Fruit fly (Drosophila melanogaster) whole organism, embryonic: Measurements from ENCODE around the gene CG17300.

Experiments
- BEAF-32 ChIP-seq: fragments of 200-800 bp; sonication (Bioruptor generic); optimal IDR thresholded peaks from 3 replicates; lab custom pipeline; 2017; ENCODE audit warnings: missing biosample characterization, missing genetic modification characterization, mild to moderate bottlenecking, moderate library complexity, missing genetic modification reagents
- Bdp1 ChIP-seq: fragments of 200-800 bp; sonication (Bioruptor generic); optimal IDR thresholded peaks from 3 replicates; lab custom pipeline; 2016; ENCODE audit warnings: missing biosample characterization, missing genetic modification characterization
- CG10462 ChIP-seq: fragments of 200-800 bp; sonication (Bioruptor generic); optimal IDR thresholded peaks from 2 replicates; lab custom pipeline; 2016; ENCODE audit warnings: missing biosample characterization, missing genetic modification characterization
- CG11093 ChIP-seq: fragments of 200-800 bp; sonication (Bioruptor generic); IDR thresholded peaks from 3 replicates; pipeline ENCODE4 v1.3.6; 2022; ENCODE audit warnings: missing biosample characterization, missing genetic modification characterization
- CG11723 ChIP-seq: fragments of 200-800 bp; sonication (Bioruptor generic); optimal IDR thresholded peaks from 2 replicates; lab custom pipeline; 2017; ENCODE audit warnings: missing biosample characterization, mild to moderate bottlenecking, missing genetic modification characterization
- CG1233 ChIP-seq: fragments of 200-800 bp; sonication (Bioruptor generic); optimal IDR thresholded peaks from 4 replicates; lab custom pipeline; 2018; ENCODE audit warnings: missing biosample characterization, mild to moderate bottlenecking, missing genetic modification characterization
- CG12744 ChIP-seq: fragments of 200-800 bp; sonication (Bioruptor generic); optimal IDR thresholded peaks from 2 replicates; lab custom pipeline; 2016; ENCODE audit warnings: missing biosample characterization, missing genetic modification characterization
- CG13894 ChIP-seq: fragments of 200-800 bp; sonication (Bioruptor generic); optimal IDR thresholded peaks from 3 replicates; lab custom pipeline; 2018; ENCODE audit warnings: missing biosample characterization, mild to moderate bottlenecking, missing genetic modification characterization, moderate library complexity
- CG14014 ChIP-seq: fragments of 200-800 bp; sonication (Bioruptor generic); IDR thresholded peaks from 2 replicates; pipeline ENCODE4 v1.3.6; 2022; ENCODE audit warnings: missing biosample characterization, missing genetic modification characterization
- CG15514 ChIP-seq: fragments of 200-800 bp; sonication (Bioruptor generic); optimal IDR thresholded peaks from 3 replicates; lab custom pipeline; 2017; ENCODE audit warnings: missing biosample characterization, missing genetic modification characterization, mild to moderate bottlenecking, moderate library complexity, missing genetic modification reagents
- CG2199 ChIP-seq: fragments of 200-800 bp; sonication (Bioruptor generic); IDR thresholded peaks from 3 replicates; pipeline ENCODE4 v1.3.6; 2022; ENCODE audit warnings: missing biosample characterization, missing genetic modification characterization
- CG5245 ChIP-seq: fragments of 200-800 bp; sonication (Bioruptor generic); optimal IDR thresholded peaks from 3 replicates; lab custom pipeline; 2016; ENCODE audit warnings: missing biosample characterization, missing genetic modification characterization
- CG6813 ChIP-seq: fragments of 200-800 bp; sonication (Bioruptor generic); optimal IDR thresholded peaks from 2 replicates; lab custom pipeline; 2017; ENCODE audit warnings: missing biosample characterization, missing genetic modification characterization, mild to moderate bottlenecking, moderate library complexity, missing genetic modification reagents
- CG7745 ChIP-seq: fragments of 200-800 bp; sonication (Bioruptor generic); optimal IDR thresholded peaks from 2 replicates; lab custom pipeline; 2018; ENCODE audit warnings: missing biosample characterization, mild to moderate bottlenecking, missing genetic modification characterization, moderate library complexity
- CG9727 ChIP-seq: fragments of 200-800 bp; sonication (Bioruptor generic); optimal IDR thresholded peaks from 3 replicates; lab custom pipeline; 2017; ENCODE audit warnings: missing biosample characterization, mild to moderate bottlenecking, missing genetic modification characterization
- Drgx ChIP-seq: fragments of 200-800 bp; sonication (Bioruptor generic); IDR thresholded peaks from 2 replicates; pipeline ENCODE4 v1.3.6; 2022; ENCODE audit warnings: missing biosample characterization, missing genetic modification characterization
- Ets65A ChIP-seq: fragments of 200-800 bp; sonication (Bioruptor generic); peaks from one replicate; lab custom pipeline; 2016; ENCODE audit warnings: missing biosample characterization, missing genetic modification characterization
- Fer3 ChIP-seq: fragments of 200-800 bp; sonication (Bioruptor generic); optimal IDR thresholded peaks from 2 replicates; lab custom pipeline; 2018; ENCODE audit warnings: missing biosample characterization, mild to moderate bottlenecking, missing genetic modification characterization, moderate library complexity
- H15 ChIP-seq: fragments of 200-800 bp; sonication (Bioruptor generic); IDR thresholded peaks from 3 replicates; pipeline ENCODE4 v1.3.6; 2022; ENCODE audit warnings: missing biosample characterization, missing genetic modification characterization
- Lpt ChIP-seq: fragments of >200 bp; optimal IDR thresholded peaks from 2 replicates; lab custom pipeline; 2018; ENCODE audit warnings: missing biosample characterization, missing genetic modification characterization
- Neu2 ChIP-seq: fragments of 200-800 bp; sonication (Bioruptor generic); optimal IDR thresholded peaks from 3 replicates; lab custom pipeline; 2016; ENCODE audit warnings: missing biosample characterization, missing genetic modification characterization, borderline replicate concordance
- Spps ChIP-seq: fragments of 200-800 bp; sonication (Bioruptor generic); optimal IDR thresholded peaks from 2 replicates; lab custom pipeline; 2018; ENCODE audit warnings: missing biosample characterization, mild to moderate bottlenecking, missing genetic modification characterization
- Stat92E ChIP-seq, 3 experiments: fragments of >200 bp in 2 of 3; fragments of 200-800 bp in 1 of 3; sonication (Bioruptor generic) in 1 of 3; optimal IDR thresholded peaks; 2 replicates each; lab custom pipeline; 2017 to 2019; ENCODE audit warnings: missing biosample characterization in 3 of 3, missing genetic modification characterization in 3 of 3, mild to moderate bottlenecking in 1 of 3, moderate library complexity in 1 of 3
- ac ChIP-seq: fragments of 200-800 bp; sonication (Bioruptor generic); optimal IDR thresholded peaks from 3 replicates; lab custom pipeline; 2017; ENCODE audit warnings: missing biosample characterization, mild to moderate bottlenecking, missing genetic modification characterization
- chm ChIP-seq: fragments of 200-800 bp; sonication (Bioruptor generic); IDR thresholded peaks from 2 replicates; pipeline ENCODE4 v1.3.6; 2022; ENCODE audit warnings: missing biosample characterization, missing genetic modification characterization
- crol ChIP-seq: fragments of 200-800 bp; sonication (Bioruptor generic); IDR thresholded peaks from 2 replicates; pipeline ENCODE4 v1.3.6; 2022; ENCODE audit warnings: missing biosample characterization, missing genetic modification characterization
- grn ChIP-seq: fragments of 200-800 bp; sonication (Bioruptor generic); optimal IDR thresholded peaks from 3 replicates; lab custom pipeline; 2017; ENCODE audit warnings: missing biosample characterization, missing genetic modification characterization
- gsb-n ChIP-seq: fragments of 200-800 bp; sonication (Bioruptor generic); optimal IDR thresholded peaks from 3 replicates; lab custom pipeline; 2018; ENCODE audit warnings: missing biosample characterization, mild to moderate bottlenecking, missing genetic modification characterization
- hb ChIP-seq: fragments of 200-800 bp; sonication (Bioruptor generic); IDR thresholded peaks from 3 replicates; pipeline ENCODE4 v1.3.6; 2022; ENCODE audit warnings: missing biosample characterization, missing genetic modification characterization; ENCODE audit not compliant: partially characterized antibody
- klu ChIP-seq: fragments of 200-800 bp; sonication (Bioruptor generic); IDR thresholded peaks from 2 replicates; pipeline ENCODE4 v1.3.6; 2022; ENCODE audit warnings: missing biosample characterization, missing genetic modification characterization
- lbe ChIP-seq: fragments of 200-800 bp; sonication (Bioruptor generic); optimal IDR thresholded peaks from 2 replicates; lab custom pipeline; 2016; ENCODE audit warnings: missing biosample characterization, mild to moderate bottlenecking, missing genetic modification characterization
- maf-S ChIP-seq: fragments of 200-800 bp; sonication (Bioruptor generic); optimal IDR thresholded peaks from 2 replicates; lab custom pipeline; 2016; ENCODE audit warnings: missing biosample characterization, missing genetic modification characterization
- nom ChIP-seq: fragments of 200-800 bp; sonication (Bioruptor generic); optimal IDR thresholded peaks from 2 replicates; lab custom pipeline; 2017; ENCODE audit warnings: missing biosample characterization, missing genetic modification characterization, mild to moderate bottlenecking, moderate library complexity, missing genetic modification reagents
- rib ChIP-seq: fragments of 200-800 bp; sonication (Bioruptor generic); IDR thresholded peaks from 2 replicates; pipeline ENCODE4 v1.3.6; 2022; ENCODE audit warnings: missing biosample characterization, missing genetic modification characterization
- salm ChIP-seq: fragments of 200-800 bp; sonication (Bioruptor generic); optimal IDR thresholded peaks from 2 replicates; lab custom pipeline; 2018; ENCODE audit warnings: missing biosample characterization, mild to moderate bottlenecking, missing genetic modification characterization
- sens ChIP-seq: fragments of 200-800 bp; sonication (Bioruptor generic); peaks from one replicate; lab custom pipeline; 2016; ENCODE audit warnings: missing biosample characterization, missing genetic modification characterization
- tin ChIP-seq: fragments of 200-800 bp; sonication (Bioruptor generic); optimal IDR thresholded peaks from 3 replicates; lab custom pipeline; 2016; ENCODE audit warnings: missing biosample characterization, missing genetic modification characterization
- tll ChIP-seq, 2 experiments: fragments of 200-800 bp in 1 of 2; fragments of >200 bp in 1 of 2; sonication (Bioruptor generic) in 1 of 2; optimal IDR thresholded peaks; 2 replicates each; lab custom pipeline; 2017 to 2019; ENCODE audit warnings: missing biosample characterization in 2 of 2, missing genetic modification characterization in 2 of 2, mild to moderate bottlenecking in 1 of 2, moderate library complexity in 1 of 2
- ttk ChIP-seq: fragments of 200-800 bp; sonication (Bioruptor generic); IDR thresholded peaks from 2 replicates; pipeline ENCODE4 v2.1.2; 2022; ENCODE audit warnings: missing biosample characterization, missing genetic modification characterization
- unpg ChIP-seq: fragments of 200-800 bp; sonication (Bioruptor generic); optimal IDR thresholded peaks from 3 replicates; lab custom pipeline; 2018; ENCODE audit warnings: missing biosample characterization, mild to moderate bottlenecking, missing genetic modification characterization, moderate library complexity
- vnd ChIP-seq: fragments of 200-800 bp; sonication (Bioruptor generic); IDR thresholded peaks from 3 replicates; pipeline ENCODE4 v1.3.6; 2022; ENCODE audit warnings: missing biosample characterization, missing genetic modification characterization; ENCODE audit not compliant: partially characterized antibody
- z ChIP-seq: fragments of 200-800 bp; sonication (Bioruptor generic); IDR thresholded peaks from 3 replicates; pipeline ENCODE4 v1.3.6; 2022; ENCODE audit warnings: missing biosample characterization, missing genetic modification characterization

Gene CG17300

dm6 chr3L:13107307-13107938 lies 20.3 kb upstream of the CG17300 start:
- no peak for TF ChIP-seq CG14014 (GFP tag; lab: Robert Waterston, UW)
- peak; percentile 6 for TF ChIP-seq BEAF-32
- no peak for TF ChIP-seq Bdp1 (GFP tag; lab: Kevin White, UChicago)
- TF ChIP-seq tin (GFP tag; lab: Kevin White, UChicago): no peak
- peak; percentile 45 for TF ChIP-seq crol (GFP tag; lab: Robert Waterston, UW)
- no peak for TF ChIP-seq CG6813
- TF ChIP-seq Ets65A (GFP tag; lab: Kevin White, UChicago): peak; percentile 55
- TF ChIP-seq klu: no peak
- 0 out of 2 replicates have a peak, but pooled peaks have one; percentile 16 for TF ChIP-seq Drgx (GFP tag; lab: Robert Waterston, UW)
- peak; percentile 26; the same call in 1 of the 2 replicates for TF ChIP-seq chm (GFP tag; lab: Robert Waterston, UW)
- peak; percentile 32 for TF ChIP-seq CG13894
- TF ChIP-seq ttk (GFP tag; lab: Robert Waterston, UW): no peak
- no peak for TF ChIP-seq gsb-n (tag; lab: Kevin White, UChicago)
- peak; percentile 73 for TF ChIP-seq ac (GFP tag; lab: Kevin White, UChicago)
- TF ChIP-seq Spps (tag; lab: Kevin White, UChicago): no peak
- TF ChIP-seq rib (GFP tag; lab: Robert Waterston, UW): no peak
- no peak for TF ChIP-seq CG11093 (GFP tag; lab: Robert Waterston, UW)
- TF ChIP-seq H15 (GFP tag; lab: Robert Waterston, UW): no peak
- no peak for TF ChIP-seq CG1233 (GFP tag; lab: Kevin White, UChicago)
- no peak for TF ChIP-seq CG11723 (GFP tag; lab: Kevin White, UChicago)
- no peak for TF ChIP-seq salm (tag; lab: Kevin White, UChicago)
- no peak for TF ChIP-seq unpg
- TF ChIP-seq z: no peak
- no peak for TF ChIP-seq CG15514
- TF ChIP-seq CG5245 (GFP tag; lab: Kevin White, UChicago): no peak
- TF ChIP-seq CG10462 (GFP tag; lab: Kevin White, UChicago): no peak
- no peak for TF ChIP-seq Fer3 (tag; lab: Kevin White, UChicago)
- TF ChIP-seq hb: no peak
- no peak for TF ChIP-seq Lpt (GFP tag; lab: Kevin White, UChicago)
- TF ChIP-seq CG9727 (GFP tag; lab: Kevin White, UChicago): no peak
- TF ChIP-seq tll (GFP tag; optimal IDR thresholded peaks at IDR 0.05; lab: Kevin White, UChicago): no peak
- TF ChIP-seq vnd: peak; percentile 18; the same call in 1 of the 3 replicates
- peak; percentile 35 for TF ChIP-seq nom (GFP tag; lab: Kevin White, UChicago)

dm6 chr3L:13105863-13106262 lies 18.8 kb upstream of the CG17300 start:
- peak in 1 of 3 experiments; percentile 67 for TF ChIP-seq Stat92E (GFP tag; optimal IDR thresholded peaks at IDR 0.05; lab: Kevin White, UChicago)
- TF ChIP-seq CG7745 (tag; lab: Kevin White, UChicago): peak; percentile 24
- peak; percentile 27 for TF ChIP-seq ac (GFP tag; lab: Kevin White, UChicago)
- no peak for TF ChIP-seq maf-S
- no peak for TF ChIP-seq CG12744
- no peak for TF ChIP-seq Neu2 (GFP tag; lab: Kevin White, UChicago)
- peak; percentile 85 for TF ChIP-seq CG2199 (GFP tag; lab: Robert Waterston, UW)
- peak; percentile 30 for TF ChIP-seq sens
- TF ChIP-seq grn (GFP tag; lab: Kevin White, UChicago): peak; percentile 83
- no peak for TF ChIP-seq lbe (GFP tag; lab: Kevin White, UChicago)
